Worm (Caenorhabditis elegans): Measurements from ENCODE around the gene srh-24.
A peak's percentile ranks its signal among the peaks of the same experiment; 100 is the strongest.

The srh-24 gene

DNA sequence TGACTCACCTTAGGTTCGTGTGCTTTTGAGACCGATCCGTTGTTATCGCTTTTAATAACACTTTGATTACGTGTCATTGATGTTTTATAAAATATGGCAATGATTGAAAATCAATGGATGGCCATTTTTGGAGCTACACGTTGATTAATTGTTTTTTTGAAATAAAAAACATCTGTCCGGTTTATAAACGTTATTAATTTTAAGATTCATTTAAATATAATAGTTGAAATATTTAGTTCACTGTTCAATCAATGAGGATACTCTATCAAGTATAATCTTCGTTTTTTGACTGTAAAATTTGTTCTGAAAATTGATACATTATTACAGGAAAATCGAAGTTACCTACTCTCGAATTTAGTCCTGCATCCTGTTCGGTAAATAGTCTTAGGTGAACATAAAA lies 2.6 kb downstream of the srh-24 start, which contains the start of gene R10D12.10:
R10D12.10 (minus strand) TSS at position 101 of the 400 bp plus-strand sequence.
- no peak for TF ChIP-seq zfh-2 (GFP tag; conservative IDR thresholded peaks at IDR 0.05)
- no peak for TF ChIP-seq lir-1 (GFP tag; conservative IDR thresholded peaks at IDR 0.05)
- no peak for TF ChIP-seq cebp-2 (GFP tag; IDR thresholded peaks at IDR 0.05)
- TF ChIP-seq F49E8.2 (tag; optimal IDR thresholded peaks at IDR 0.05; ENCODE audit: insufficient read depth) = no peak
- no peak for TF ChIP-seq T07F8.4 (tag; optimal IDR thresholded peaks at IDR 0.05)
- no peak for TF ChIP-seq B0261.1 (tag; optimal IDR thresholded peaks at IDR 0.05)
- no peak for TF ChIP-seq tlf-1 (GFP tag; optimal IDR thresholded peaks at IDR 0.05)
- TF ChIP-seq hrde-1 (tag; optimal IDR thresholded peaks at IDR 0.05; ENCODE audit: borderline replicate concordance) = no peak
- TF ChIP-seq F37B4.10 (GFP tag; IDR thresholded peaks at IDR 0.05) = no peak
- no peak for TF ChIP-seq zim-3 (tag; optimal IDR thresholded peaks at IDR 0.05)
- TF ChIP-seq ztf-18 (tag; optimal IDR thresholded peaks at IDR 0.05) = no peak
- no peak for TF ChIP-seq B0336.3 (GFP tag; IDR thresholded peaks at IDR 0.05)
- no peak for TF ChIP-seq dpl-1 (GFP tag; optimal IDR thresholded peaks at IDR 0.05)

DNA sequence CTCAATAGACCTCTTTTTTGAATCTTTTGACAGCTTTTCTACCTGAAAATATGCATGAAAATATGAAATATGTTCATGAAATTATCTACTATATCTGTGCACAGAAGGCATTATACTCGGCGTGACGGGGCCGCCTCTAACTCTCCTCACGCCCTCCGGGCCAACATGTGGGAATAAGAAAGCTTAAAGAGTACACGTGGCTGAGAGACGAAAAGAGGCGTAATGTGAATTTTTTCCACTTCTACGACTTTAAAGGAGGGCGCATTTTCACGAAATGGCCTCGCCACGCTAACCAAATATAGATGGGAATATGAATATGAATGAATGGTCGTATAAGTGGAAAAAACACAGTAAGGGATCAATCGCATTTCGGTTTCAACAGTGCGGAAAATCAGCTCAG lies 3.1 kb downstream of the srh-24 start:
- TF ChIP-seq ekl-4 (GFP tag; IDR thresholded peaks at IDR 0.05) (no peak), Y53G8AR.9 (GFP tag; conservative IDR thresholded peaks at IDR 0.05) (no peak), ztf-28 (GFP tag; IDR thresholded peaks at IDR 0.05) (no peak), hlh-26 (GFP tag; conservative IDR thresholded peaks at IDR 0.05) (no peak), rpc-1 (optimal IDR thresholded peaks at IDR 0.05) (no peak), rpc-1 (tag; optimal IDR thresholded peaks at IDR 0.05) (no peak), nhr-80 (tag; optimal IDR thresholded peaks at IDR 0.05) (no peak), aptf-2 (GFP tag; conservative IDR thresholded peaks at IDR 0.05) (no peak), bed-1 (GFP tag; IDR thresholded peaks at IDR 0.05) (no peak), hmg-20 (GFP tag; IDR thresholded peaks at IDR 0.05) (no peak), die-1 (tag; optimal IDR thresholded peaks at IDR 0.05) (no peak), zfh-2 (GFP tag; conservative IDR thresholded peaks at IDR 0.05) (no peak), egrh-3 (GFP tag; IDR thresholded peaks at IDR 0.05) (no peak), dpl-1 (GFP tag; optimal IDR thresholded peaks at IDR 0.05) (no peak)

DNA sequence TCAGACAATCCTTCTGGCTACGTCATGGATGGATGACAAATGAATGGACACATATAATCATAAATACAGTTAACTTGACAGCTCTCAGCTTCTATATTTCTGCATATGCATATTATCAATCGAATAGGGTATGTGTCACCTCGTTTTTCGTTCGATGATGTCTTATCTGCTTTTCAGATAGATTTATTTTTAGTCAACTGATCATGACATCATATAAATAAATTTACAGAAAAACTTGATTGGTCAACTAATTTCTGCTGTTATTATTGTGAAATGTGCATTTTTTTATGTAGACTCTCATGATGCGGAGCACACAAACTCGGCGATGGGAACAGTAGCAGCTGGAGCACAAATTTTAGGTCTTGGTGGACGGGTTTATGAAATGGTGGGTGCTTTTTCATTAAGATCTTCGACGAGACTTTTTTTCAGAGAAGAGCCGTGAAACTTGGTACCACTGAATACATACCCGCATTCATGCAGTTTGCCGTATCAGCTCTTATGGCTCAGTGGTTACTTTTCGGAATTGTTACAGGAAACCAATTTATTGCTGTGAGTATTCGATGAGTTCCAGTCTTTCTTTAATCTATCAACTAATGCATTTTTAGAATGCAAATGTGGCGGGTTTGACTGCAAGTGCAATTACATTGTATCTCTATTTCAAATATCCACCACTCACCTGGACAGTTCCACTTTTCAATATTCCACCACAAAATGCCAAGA lies 5.3 kb downstream of the srh-24 start:
- TF ChIP-seq aptf-3 (GFP tag; IDR thresholded peaks at IDR 0.05) = no peak
- peak; percentile 63 for TF ChIP-seq unc-62 (GFP tag; optimal IDR thresholded peaks at IDR 0.05)
- no peak for TF ChIP-seq dpff-1 (tag; optimal IDR thresholded peaks at IDR 0.05)

DNA sequence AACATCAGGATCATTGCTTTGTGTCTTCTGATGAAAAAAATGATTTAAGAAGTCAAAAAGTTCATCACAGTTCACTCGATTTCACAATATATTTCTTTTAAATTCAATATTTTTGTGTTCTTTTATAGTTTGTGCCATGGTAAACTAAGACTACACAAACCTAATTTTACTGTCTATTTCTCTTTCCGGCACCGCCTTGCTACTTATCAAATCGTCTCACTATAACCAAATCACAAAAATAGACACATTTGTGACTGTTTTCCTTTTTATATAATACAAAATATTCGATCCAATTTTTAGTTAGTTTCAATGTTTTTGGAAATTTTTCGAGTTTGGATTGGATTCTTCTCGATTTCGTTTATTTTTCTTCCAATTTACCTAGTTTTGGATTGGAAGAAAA lies 6.8 kb downstream of the srh-24 start, which contains the start of gene swt-6:
swt-6 (plus strand) TSS at position 301 of the 400 bp plus-strand sequence.
- TF ChIP-seq dpff-1 (tag; optimal IDR thresholded peaks at IDR 0.05) (no peak), ztf-18 (tag; optimal IDR thresholded peaks at IDR 0.05) (no peak), mxl-1 (tag; optimal IDR thresholded peaks at IDR 0.05) (no peak), nhr-80 (tag; optimal IDR thresholded peaks at IDR 0.05) (no peak), K12H6.12 (tag; optimal IDR thresholded peaks at IDR 0.05) (no peak), F55B11.4 (tag; optimal IDR thresholded peaks at IDR 0.05; ENCODE audit: borderline replicate concordance, insufficient read depth) (no peak), lsy-27 (tag; optimal IDR thresholded peaks at IDR 0.05; ENCODE audit: borderline replicate concordance, insufficient read depth) (no peak), mcd-1 (GFP tag; IDR thresholded peaks at IDR 0.05) (no peak)

Data from whole organism, young adult.